Worm (Caenorhabditis elegans): ENCODE data around the gene lys-1.

ce11 chrV:10233330-10233729, 44.4 kb upstream of the lys-1 start, which contains the start of gene str-182:
- no peak for TF ChIP-seq nhr-11 (tag; optimal IDR thresholded peaks at IDR 0.05)
- no peak for TF ChIP-seq snpc-4 (tag; optimal IDR thresholded peaks at IDR 0.05)
- no peak for TF ChIP-seq vab-7 (GFP tag; IDR thresholded peaks at IDR 0.05)
- no peak for TF ChIP-seq nhr-28 (tag; optimal IDR thresholded peaks at IDR 0.05)
- TF ChIP-seq nhr-237 (tag; optimal IDR thresholded peaks at IDR 0.05) = no peak
- no peak for TF ChIP-seq skn-1 (tag; optimal IDR thresholded peaks at IDR 0.05)
